Worm (Caenorhabditis elegans) whole organism, young adult: ENCODE data around the gene clec-85.

Experiments
- B0019.2 ChIP-seq: fragments of 200-800 bp; sonication (Bioruptor generic); conservative IDR thresholded peaks from 2 replicates; pipeline ENCODE4 v1.3.6; 2022; ENCODE audit warnings: missing genetic modification reagents, missing genetic modification characterization, missing compliant biosample characterization
- B0261.1 ChIP-seq: sonication (generic microtip); optimal IDR thresholded peaks from 2 replicates; lab custom pipeline; 2016; ENCODE audit warnings: mild to moderate bottlenecking, missing genetic modification characterization, moderate library complexity, missing compliant biosample characterization
- B0336.3 ChIP-seq: fragments of 200-800 bp; sonication (Bioruptor generic); IDR thresholded peaks from 2 replicates; pipeline ENCODE4 v1.3.6; 2022; ENCODE audit warnings: missing genetic modification characterization, missing compliant biosample characterization
- C17E4.6 ChIP-seq: fragments of 200-800 bp; sonication (Bioruptor generic); IDR thresholded peaks from 2 replicates; pipeline ENCODE4 v1.3.6; 2022; ENCODE audit warnings: missing genetic modification reagents, missing genetic modification characterization, missing compliant biosample characterization
- F23B12.7 ChIP-seq: sonication (generic microtip); optimal IDR thresholded peaks from 2 replicates; lab custom pipeline; 2017; ENCODE audit warnings: missing genetic modification characterization, mild to moderate bottlenecking, missing compliant biosample characterization, antibody characterized with exemption, moderate library complexity; ENCODE audit not compliant: insufficient read depth
- F57A8.1 ChIP-seq: fragments of 200-800 bp; sonication (Bioruptor generic); optimal IDR thresholded peaks from 2 replicates; lab custom pipeline; 2018; ENCODE audit warnings: mild to moderate bottlenecking, missing genetic modification characterization, moderate library complexity, missing compliant biosample characterization
- K12H6.12 ChIP-seq: fragments of 200-800 bp; sonication (Bioruptor generic); optimal IDR thresholded peaks from 2 replicates; lab custom pipeline; 2018; ENCODE audit warnings: mild to moderate bottlenecking, missing genetic modification characterization, missing compliant biosample characterization
- Y53F4B.3 ChIP-seq: fragments of 200-800 bp; sonication (Bioruptor generic); IDR thresholded peaks from 2 replicates; pipeline ENCODE4 v1.3.6; 2022; ENCODE audit warnings: missing genetic modification reagents, missing genetic modification characterization, missing compliant biosample characterization
- Y53G8AR.9 ChIP-seq: fragments of 200-800 bp; sonication (Bioruptor generic); conservative IDR thresholded peaks from 2 replicates; pipeline ENCODE4 v1.3.6; 2022; ENCODE audit warnings: missing genetic modification reagents, missing genetic modification characterization, missing compliant biosample characterization
- ZK185.1 ChIP-seq: sonication (generic microtip); optimal IDR thresholded peaks from 2 replicates; lab custom pipeline; 2016; ENCODE audit warnings: mild to moderate bottlenecking, missing genetic modification characterization, missing compliant biosample characterization; ENCODE audit not compliant: poor library complexity, severe bottlenecking
- ama-1 ChIP-seq, 3 experiments: fragments of 150-350 bp in 1 of 3; sonication (generic microtip) in 2 of 3; optimal IDR thresholded peaks; 2 replicates each; lab custom pipeline; 2014 to 2018; ENCODE audit warnings: missing biosample characterization in 2 of 3, missing genetic modification characterization in 2 of 3, missing genetic modification reagents in 2 of 3
- aptf-2 ChIP-seq: fragments of 200-800 bp; sonication (Bioruptor generic); conservative IDR thresholded peaks from 2 replicates; pipeline ENCODE4 v1.3.6; 2022; ENCODE audit warnings: missing genetic modification reagents, missing genetic modification characterization, missing compliant biosample characterization
- atf-7 ChIP-seq: sonication (generic microtip); optimal IDR thresholded peaks from 2 replicates; lab custom pipeline; 2017; ENCODE audit warnings: mild to moderate bottlenecking, missing genetic modification characterization, missing compliant biosample characterization
- attf-3 ChIP-seq: fragments of 200-800 bp; sonication (Bioruptor generic); conservative IDR thresholded peaks from 2 replicates; pipeline ENCODE4 v1.3.6; 2022; ENCODE audit warnings: missing genetic modification reagents, missing genetic modification characterization, missing compliant biosample characterization
- attf-5 ChIP-seq: fragments of 200-800 bp; sonication (Bioruptor generic); optimal IDR thresholded peaks from 2 replicates; lab custom pipeline; 2018; ENCODE audit warnings: mild to moderate bottlenecking, missing genetic modification characterization, missing compliant biosample characterization
- ccch-3 ChIP-seq: fragments of 200-800 bp; sonication (Bioruptor generic); optimal IDR thresholded peaks from 2 replicates; lab custom pipeline; 2018; ENCODE audit warnings: mild to moderate bottlenecking, missing genetic modification characterization, missing compliant biosample characterization
- ceh-40 ChIP-seq: fragments of 200-800 bp; sonication (Bioruptor generic); IDR thresholded peaks from 2 replicates; pipeline ENCODE4 v1.3.6; 2022; ENCODE audit warnings: missing genetic modification characterization, missing compliant biosample characterization
- chd-7 ChIP-seq: sonication (generic microtip); optimal IDR thresholded peaks from 2 replicates; lab custom pipeline; 2016; ENCODE audit warnings: mild to moderate bottlenecking, missing genetic modification characterization, moderate library complexity, missing compliant biosample characterization
- die-1 ChIP-seq: sonication (generic microtip); optimal IDR thresholded peaks from 2 replicates; lab custom pipeline; 2016; ENCODE audit warnings: missing genotype, mild to moderate bottlenecking, missing genetic modification characterization, missing compliant biosample characterization
- dox-1 ChIP-seq: fragments of 200-800 bp; sonication (Bioruptor generic); IDR thresholded peaks from 2 replicates; pipeline ENCODE4 v1.3.6; 2022; ENCODE audit warnings: missing genetic modification reagents, missing genetic modification characterization, missing compliant biosample characterization
- dpff-1 ChIP-seq: sonication (generic microtip); optimal IDR thresholded peaks from 2 replicates; lab custom pipeline; 2017; ENCODE audit warnings: mild to moderate bottlenecking, missing genetic modification characterization, missing compliant biosample characterization
- egl-18 ChIP-seq: fragments of 200-800 bp; sonication (Bioruptor generic); IDR thresholded peaks from 2 replicates; pipeline ENCODE4 v1.3.6; 2022; ENCODE audit warnings: missing genetic modification reagents, missing genetic modification characterization, missing compliant biosample characterization
- egl-44 ChIP-seq: fragments of 200-800 bp; sonication (Bioruptor generic); IDR thresholded peaks from 2 replicates; pipeline ENCODE4 v1.3.6; 2022; ENCODE audit warnings: missing genetic modification reagents, missing genetic modification characterization, missing compliant biosample characterization
- egrh-3 ChIP-seq: fragments of 200-800 bp; sonication (Bioruptor generic); IDR thresholded peaks from 2 replicates; pipeline ENCODE4 v1.3.6; 2022; ENCODE audit warnings: missing genetic modification reagents, missing genetic modification characterization, missing compliant biosample characterization
- ekl-4 ChIP-seq: fragments of 200-800 bp; sonication (Bioruptor generic); IDR thresholded peaks from 2 replicates; pipeline ENCODE4 v1.3.6; 2022; ENCODE audit warnings: missing genetic modification reagents, missing genetic modification characterization, missing compliant biosample characterization
- hlh-26 ChIP-seq: fragments of 200-800 bp; sonication (Bioruptor generic); conservative IDR thresholded peaks from 2 replicates; pipeline ENCODE4 v1.3.6; 2022; ENCODE audit warnings: missing genetic modification reagents, missing genetic modification characterization, missing compliant biosample characterization
- hmg-20 ChIP-seq: fragments of 200-800 bp; sonication (Bioruptor generic); IDR thresholded peaks from 2 replicates; pipeline ENCODE4 v1.3.6; 2022; ENCODE audit warnings: missing genetic modification reagents, missing genetic modification characterization, missing compliant biosample characterization
- hrde-1 ChIP-seq: sonication (generic microtip); optimal IDR thresholded peaks from 2 replicates; lab custom pipeline; 2016; ENCODE audit warnings: missing genetic modification characterization, mild to moderate bottlenecking, missing compliant biosample characterization, moderate library complexity, missing genotype, missing genetic modification reagents, borderline replicate concordance
- lin-40 ChIP-seq: sonication (generic microtip); optimal IDR thresholded peaks from 2 replicates; lab custom pipeline; 2016; ENCODE audit warnings: missing genetic modification characterization, mild to moderate bottlenecking, missing compliant biosample characterization, missing genotype, missing genetic modification reagents
- lir-1 ChIP-seq: fragments of 200-800 bp; sonication (Bioruptor generic); conservative IDR thresholded peaks from 2 replicates; pipeline ENCODE4 v1.3.6; 2022; ENCODE audit warnings: missing genetic modification reagents, missing genetic modification characterization, missing compliant biosample characterization
- lsl-1 ChIP-seq: fragments of 200-800 bp; sonication (Bioruptor generic); optimal IDR thresholded peaks from 2 replicates; lab custom pipeline; 2018; ENCODE audit warnings: mild to moderate bottlenecking, missing genetic modification characterization, moderate library complexity, missing compliant biosample characterization
- lsy-27 ChIP-seq: sonication (generic microtip); optimal IDR thresholded peaks from 2 replicates; lab custom pipeline; 2017; ENCODE audit warnings: missing genetic modification characterization, mild to moderate bottlenecking, missing compliant biosample characterization, antibody characterized with exemption, missing genotype, borderline replicate concordance; ENCODE audit not compliant: insufficient read depth
- madf-3 ChIP-seq: fragments of 200-800 bp; sonication (Bioruptor generic); IDR thresholded peaks from 2 replicates; pipeline ENCODE4 v1.3.6; 2022; ENCODE audit warnings: missing genetic modification reagents, missing genetic modification characterization, missing compliant biosample characterization
- mel-28 ChIP-seq: sonication (generic microtip); optimal IDR thresholded peaks from 2 replicates; lab custom pipeline; 2016; ENCODE audit warnings: borderline replicate concordance, mild to moderate bottlenecking, missing genetic modification characterization, missing compliant biosample characterization
- nhr-120 ChIP-seq: fragments of 200-800 bp; sonication (Bioruptor generic); IDR thresholded peaks from 2 replicates; pipeline ENCODE4 v1.3.6; 2022; ENCODE audit warnings: missing genetic modification characterization, missing compliant biosample characterization
- nhr-90 ChIP-seq: sonication (generic microtip); optimal IDR thresholded peaks from 2 replicates; lab custom pipeline; 2016; ENCODE audit warnings: missing genotype, mild to moderate bottlenecking, missing genetic modification characterization, missing compliant biosample characterization
- pbrm-1 ChIP-seq: fragments of 200-800 bp; sonication (Bioruptor generic); IDR thresholded peaks from 2 replicates; pipeline ENCODE4 v1.3.6; 2022; ENCODE audit warnings: missing genetic modification reagents, missing genetic modification characterization, missing compliant biosample characterization
- pha-4 ChIP-seq: fragments of 150-350 bp; sonication (generic microtip); optimal IDR thresholded peaks from 2 replicates; lab custom pipeline; 2014; ENCODE audit warnings: missing biosample characterization, missing genetic modification reagents, missing genetic modification characterization
- rec-8 ChIP-seq, 2 experiments: sonication (generic microtip); optimal IDR thresholded peaks; 2 replicates each; lab custom pipeline; 2016; ENCODE audit warnings: mild to moderate bottlenecking in 2 of 2, missing genetic modification characterization in 2 of 2, missing genetic modification reagents in 2 of 2, missing genotype in 2 of 2, missing biosample characterization in 1 of 2, missing compliant biosample characterization in 1 of 2, moderate library complexity in 1 of 2
- rpc-1 ChIP-seq, 2 experiments: fragments of 150-350 bp in 1 of 2; sonication (generic microtip) in 1 of 2; optimal IDR thresholded peaks; 2 replicates each; lab custom pipeline; 2014 to 2018; ENCODE audit warnings: missing biosample characterization in 1 of 2, missing genetic modification characterization in 1 of 2, missing genetic modification reagents in 1 of 2, missing genotype in 1 of 2
- snpc-1.3 ChIP-seq: sonication (generic microtip); optimal IDR thresholded peaks from 2 replicates; lab custom pipeline; 2017; ENCODE audit warnings: missing genetic modification characterization, mild to moderate bottlenecking, missing compliant biosample characterization, antibody characterized with exemption, moderate library complexity, missing genotype, missing genetic modification reagents; ENCODE audit not compliant: insufficient read depth
- somi-1 ChIP-seq: fragments of 200-800 bp; sonication (Bioruptor generic); optimal IDR thresholded peaks from 2 replicates; lab custom pipeline; 2018; ENCODE audit warnings: mild to moderate bottlenecking, missing genetic modification characterization, missing compliant biosample characterization
- unc-130 ChIP-seq: sonication (generic microtip); optimal IDR thresholded peaks from 2 replicates; lab custom pipeline; 2016; ENCODE audit warnings: missing genetic modification reagents, missing genetic modification characterization, missing compliant biosample characterization
- xnd-1 ChIP-seq: sonication (generic microtip); optimal IDR thresholded peaks from 2 replicates; lab custom pipeline; 2016; ENCODE audit warnings: missing genotype, missing genetic modification reagents, missing genetic modification characterization, missing compliant biosample characterization
- zim-3 ChIP-seq: sonication (generic microtip); optimal IDR thresholded peaks from 2 replicates; lab custom pipeline; 2017; ENCODE audit warnings: mild to moderate bottlenecking, missing genetic modification characterization, moderate library complexity, missing compliant biosample characterization
- ztf-6 ChIP-seq: fragments of 200-800 bp; sonication (Bioruptor generic); IDR thresholded peaks from 2 replicates; pipeline ENCODE4 v1.3.6; 2022; ENCODE audit warnings: missing genetic modification reagents, missing genetic modification characterization, missing compliant biosample characterization

The clec-85 gene

ce11 chrIV:2805525-2805924, 45.2 kb upstream of the clec-85 start, which contains the start of gene Y54G2A.45 (continued):
- TF ChIP-seq B0019.2 (GFP tag; lab: Robert Waterston, UW): peak; percentile 34; the same call in 1 of the 2 replicates
- no peak for TF ChIP-seq egl-18 (GFP tag; lab: Robert Waterston, UW)
- no peak for TF ChIP-seq ama-1 (optimal IDR thresholded peaks at IDR 0.05; lab: Kevin White, UChicago)
- TF ChIP-seq ama-1 (GFP tag; optimal IDR thresholded peaks at IDR 0.05; lab: Kevin White, UChicago): peak in 1 of 2 experiments; percentile 6
- no peak for TF ChIP-seq pha-4 (tag; lab: Kevin White, UChicago)
- 0 out of 2 replicates have a peak, but pooled peaks have one; percentile 15 for TF ChIP-seq lir-1 (GFP tag; lab: Robert Waterston, UW)
- peak; percentile 94 for TF ChIP-seq nhr-90 (tag; lab: Kevin White, UChicago)
- peak; percentile 87 for TF ChIP-seq hrde-1
- peak; percentile 81 for TF ChIP-seq snpc-1.3
- TF ChIP-seq K12H6.12 (tag; lab: Kevin White, UChicago): peak; percentile 13
- TF ChIP-seq ccch-3 (GFP tag; lab: Kevin White, UChicago): no peak
- TF ChIP-seq attf-5 (GFP tag; lab: Kevin White, UChicago): peak; percentile 43
- TF ChIP-seq ceh-40 (GFP tag; lab: Robert Waterston, UW): peak; percentile 30; the same call in 1 of the 2 replicates
- TF ChIP-seq ekl-4: peak; percentile 68; the same call in 1 of the 2 replicates
- TF ChIP-seq dpff-1: no peak
- peak; percentile 83 for TF ChIP-seq B0336.3 (GFP tag; lab: Robert Waterston, UW)
- TF ChIP-seq egl-44 (GFP tag; lab: Robert Waterston, UW): peak; percentile 93
- TF ChIP-seq lsl-1 (GFP tag; lab: Kevin White, UChicago): peak; percentile 59
- peak; percentile 83 for TF ChIP-seq ZK185.1 (tag; lab: Kevin White, UChicago)
- TF ChIP-seq die-1 (tag; lab: Kevin White, UChicago): peak; percentile 81
- TF ChIP-seq egrh-3 (GFP tag; lab: Robert Waterston, UW): peak; percentile 28; the same call in 1 of the 2 replicates
- TF ChIP-seq madf-3 (GFP tag; lab: Robert Waterston, UW): no peak
- TF ChIP-seq mel-28 (tag; lab: Kevin White, UChicago): no peak
- peak; percentile 71 for TF ChIP-seq lin-40 (tag; lab: Kevin White, UChicago)
- peak; percentile 80 for TF ChIP-seq F23B12.7 (tag; lab: Kevin White, UChicago)
- TF ChIP-seq nhr-120 (GFP tag; lab: Robert Waterston, UW): no peak
- no peak for TF ChIP-seq somi-1 (GFP tag; lab: Kevin White, UChicago)
- peak; percentile 92 for TF ChIP-seq B0261.1 (tag; lab: Kevin White, UChicago)
- peak; percentile 92 for TF ChIP-seq dox-1 (GFP tag; lab: Robert Waterston, UW)
- TF ChIP-seq aptf-2 (GFP tag; lab: Robert Waterston, UW): no peak
- TF ChIP-seq rec-8 (tag; optimal IDR thresholded peaks at IDR 0.05; lab: Kevin White, UChicago): peak; percentile 62 to 84
- peak; percentile 93 for TF ChIP-seq rpc-1 (optimal IDR thresholded peaks at IDR 0.05; lab: Kevin White, UChicago)
- peak; percentile 95 for TF ChIP-seq rpc-1 (tag; optimal IDR thresholded peaks at IDR 0.05; lab: Kevin White, UChicago)
- no peak for TF ChIP-seq F57A8.1 (GFP tag; lab: Kevin White, UChicago)
- TF ChIP-seq hlh-26 (GFP tag; lab: Robert Waterston, UW): no peak
- TF ChIP-seq zim-3 (tag; lab: Kevin White, UChicago): peak; percentile 56
- peak; percentile 76 for TF ChIP-seq pbrm-1 (GFP tag; lab: Robert Waterston, UW)
- peak; percentile 67 for TF ChIP-seq chd-7 (tag; lab: Kevin White, UChicago)
- peak; percentile 57 for TF ChIP-seq unc-130
- peak; percentile 56 for TF ChIP-seq attf-3 (GFP tag; lab: Robert Waterston, UW)
- TF ChIP-seq Y53F4B.3 (GFP tag; lab: Robert Waterston, UW): no peak
- TF ChIP-seq C17E4.6: peak; percentile 48; the same call in 1 of the 2 replicates
- TF ChIP-seq hmg-20 (GFP tag; lab: Robert Waterston, UW): no peak
- peak; percentile 85 for TF ChIP-seq atf-7
- TF ChIP-seq ztf-6 (GFP tag; lab: Robert Waterston, UW): no peak
- peak; percentile 59 for TF ChIP-seq lsy-27 (tag; lab: Kevin White, UChicago)
- peak; percentile 15 for TF ChIP-seq xnd-1 (tag; lab: Kevin White, UChicago)
- TF ChIP-seq Y53G8AR.9: 0 out of 2 replicates have a peak, but pooled peaks have one; percentile 38
